Fruit fly (Drosophila melanogaster) whole organism, embryonic: ENCODE results near the gene Vps29.

ENCODE experiments used
- Atf-2 ChIP-seq: fragments of 200-800 bp; sonication (Bioruptor generic); optimal IDR thresholded peaks from 2 replicates; lab custom pipeline; 2016; ENCODE audit warnings: missing biosample characterization, missing genetic modification characterization
- BtbVII ChIP-seq: fragments of 200-800 bp; sonication (Bioruptor generic); optimal IDR thresholded peaks from 3 replicates; lab custom pipeline; 2017; ENCODE audit warnings: missing biosample characterization, mild to moderate bottlenecking, missing genetic modification characterization
- CG10267 ChIP-seq: fragments of 200-800 bp; sonication (Bioruptor generic); optimal IDR thresholded peaks from 2 replicates; lab custom pipeline; 2018; ENCODE audit warnings: missing biosample characterization, mild to moderate bottlenecking, missing genetic modification characterization, moderate library complexity
- CG10321 ChIP-seq: fragments of 200-800 bp; sonication (Bioruptor generic); IDR thresholded peaks from 2 replicates; pipeline ENCODE4 v1.3.6; 2022; ENCODE audit warnings: missing biosample characterization, missing genetic modification characterization
- CG10366 ChIP-seq: fragments of 200-800 bp; sonication (Bioruptor generic); IDR thresholded peaks from 2 replicates; pipeline ENCODE4 v1.3.6; 2022; ENCODE audit warnings: missing biosample characterization, missing genetic modification characterization
- CG11723 ChIP-seq: fragments of 200-800 bp; sonication (Bioruptor generic); optimal IDR thresholded peaks from 2 replicates; lab custom pipeline; 2017; ENCODE audit warnings: missing biosample characterization, mild to moderate bottlenecking, missing genetic modification characterization
- CG13424 ChIP-seq: fragments of 200-800 bp; sonication (Bioruptor generic); optimal IDR thresholded peaks from 2 replicates; lab custom pipeline; 2019; ENCODE audit warnings: missing biosample characterization, mild to moderate bottlenecking, missing genetic modification characterization, moderate library complexity
- CG14667 ChIP-seq: fragments of 200-800 bp; sonication (Bioruptor generic); IDR thresholded peaks from 2 replicates; pipeline ENCODE4 v1.3.6; 2022; ENCODE audit warnings: missing biosample characterization, missing genetic modification characterization
- CG14710 ChIP-seq: fragments of 200-800 bp; sonication (Bioruptor generic); optimal IDR thresholded peaks from 3 replicates; lab custom pipeline; 2019; ENCODE audit warnings: missing biosample characterization, mild to moderate bottlenecking, missing genetic modification characterization, moderate library complexity
- CG14860 ChIP-seq: fragments of 200-800 bp; sonication (Bioruptor generic); IDR thresholded peaks from 3 replicates; pipeline ENCODE4 v1.3.6; 2022; ENCODE audit warnings: missing biosample characterization, missing genetic modification characterization; ENCODE audit not compliant: partially characterized antibody
- CG17802 ChIP-seq: fragments of 200-800 bp; sonication (Bioruptor generic); optimal IDR thresholded peaks from 2 replicates; lab custom pipeline; 2018; ENCODE audit warnings: missing biosample characterization, mild to moderate bottlenecking, missing genetic modification characterization, moderate library complexity
- CG18619 ChIP-seq: fragments of 200-800 bp; sonication (Bioruptor generic); optimal IDR thresholded peaks from 3 replicates; lab custom pipeline; 2017; ENCODE audit warnings: missing biosample characterization, mild to moderate bottlenecking, missing genetic modification characterization
- CG2116 ChIP-seq: fragments of 200-800 bp; sonication (Bioruptor generic); optimal IDR thresholded peaks from 3 replicates; lab custom pipeline; 2018; ENCODE audit warnings: missing biosample characterization, mild to moderate bottlenecking, missing genetic modification characterization
- CG33557 ChIP-seq: fragments of 200-800 bp; sonication (Bioruptor generic); optimal IDR thresholded peaks from 2 replicates; lab custom pipeline; 2019; ENCODE audit warnings: missing biosample characterization, mild to moderate bottlenecking, missing genetic modification characterization, moderate library complexity
- CG3726 ChIP-seq: fragments of 200-800 bp; sonication (Bioruptor generic); IDR thresholded peaks from 3 replicates; pipeline ENCODE4, ENCODE4 v1.3.6; 2022; ENCODE audit warnings: missing biosample characterization, missing genetic modification characterization
- CG4360 ChIP-seq: fragments of 200-800 bp; sonication (Bioruptor generic); IDR thresholded peaks from 2 replicates; pipeline ENCODE4 v1.3.6; 2022; ENCODE audit warnings: missing biosample characterization, missing genetic modification characterization
- CG5245 ChIP-seq: fragments of 200-800 bp; sonication (Bioruptor generic); optimal IDR thresholded peaks from 3 replicates; lab custom pipeline; 2016; ENCODE audit warnings: missing biosample characterization, missing genetic modification characterization
- CG6272 ChIP-seq: fragments of 200-800 bp; sonication (Bioruptor generic); IDR thresholded peaks from 2 replicates; pipeline ENCODE4 v1.3.6; 2022; ENCODE audit warnings: missing biosample characterization, missing genetic modification characterization
- CG6689 ChIP-seq: fragments of 200-800 bp; sonication (Bioruptor generic); IDR thresholded peaks from 2 replicates; pipeline ENCODE4 v1.3.6; 2022; ENCODE audit warnings: missing biosample characterization, missing genetic modification characterization
- CG8359 ChIP-seq: fragments of 200-800 bp; sonication (Bioruptor generic); optimal IDR thresholded peaks from 2 replicates; lab custom pipeline; 2017; ENCODE audit warnings: missing biosample characterization, mild to moderate bottlenecking, missing genetic modification characterization, borderline replicate concordance
- CG8478 ChIP-seq: fragments of >200 bp; optimal IDR thresholded peaks from 2 replicates; lab custom pipeline; 2018
- CG9876 ChIP-seq: fragments of 200-800 bp; sonication (Bioruptor generic); optimal IDR thresholded peaks from 2 replicates; lab custom pipeline; 2016; ENCODE audit warnings: missing biosample characterization, missing genetic modification characterization
- Dad ChIP-seq: fragments of 200-800 bp; sonication (Bioruptor generic); optimal IDR thresholded peaks from 3 replicates; lab custom pipeline; 2016; ENCODE audit warnings: missing biosample characterization, missing genetic modification characterization
- ERR ChIP-seq: fragments of 200-800 bp; sonication (Bioruptor generic); optimal IDR thresholded peaks from 2 replicates; lab custom pipeline; 2016; ENCODE audit warnings: missing biosample characterization, missing genetic modification characterization
- Eip74EF ChIP-seq, 2 experiments: fragments of 200-800 bp in 1 of 2; fragments of >200 bp in 1 of 2; sonication (Bioruptor generic) in 1 of 2; optimal IDR thresholded peaks; 2 replicates each; lab custom pipeline; 2017 to 2019; ENCODE audit warnings: missing biosample characterization in 2 of 2, missing genetic modification characterization in 2 of 2, mild to moderate bottlenecking in 1 of 2, moderate library complexity in 1 of 2
- Gsc ChIP-seq: fragments of 200-800 bp; sonication (Bioruptor generic); IDR thresholded peaks from 2 replicates; pipeline ENCODE4 v1.3.6; 2022; ENCODE audit warnings: missing biosample characterization, missing genetic modification characterization
- H15 ChIP-seq: fragments of 200-800 bp; sonication (Bioruptor generic); IDR thresholded peaks from 3 replicates; pipeline ENCODE4 v1.3.6; 2022; ENCODE audit warnings: missing biosample characterization, missing genetic modification characterization
- Hey ChIP-seq: fragments of 200-800 bp; sonication (Bioruptor generic); optimal IDR thresholded peaks from 3 replicates; lab custom pipeline; 2018; ENCODE audit warnings: missing biosample characterization, mild to moderate bottlenecking, missing genetic modification characterization
- NC2β ChIP-seq: fragments of 200-800 bp; sonication (Bioruptor generic); optimal IDR thresholded peaks from 2 replicates; lab custom pipeline; 2016; ENCODE audit warnings: missing biosample characterization, missing genetic modification characterization
- Nf-YC ChIP-seq: fragments of 200-800 bp; optimal IDR thresholded peaks from 3 replicates; lab custom pipeline; 2019; ENCODE audit warnings: missing biosample characterization, mild to moderate bottlenecking, missing genetic modification characterization, moderate library complexity
- NfI ChIP-seq: fragments of 200-800 bp; sonication (Bioruptor generic); optimal IDR thresholded peaks from 3 replicates; lab custom pipeline; 2018; ENCODE audit warnings: missing biosample characterization, mild to moderate bottlenecking, missing genetic modification characterization, moderate library complexity
- Opbp ChIP-seq: fragments of 200-800 bp; sonication (Bioruptor generic); IDR thresholded peaks from 3 replicates; pipeline ENCODE4 v1.3.6; 2022; ENCODE audit warnings: missing biosample characterization, missing genetic modification characterization; ENCODE audit not compliant: partially characterized antibody
- ab ChIP-seq: fragments of 200-800 bp; sonication (Bioruptor generic); optimal IDR thresholded peaks from 2 replicates; lab custom pipeline; 2016; ENCODE audit warnings: missing biosample characterization, missing genetic modification characterization
- amos ChIP-seq: fragments of 200-800 bp; sonication (Bioruptor generic); IDR thresholded peaks from 2 replicates; pipeline ENCODE4 v1.3.6; 2022; ENCODE audit warnings: missing biosample characterization, missing genetic modification characterization; ENCODE audit not compliant: partially characterized antibody
- danr ChIP-seq: fragments of 200-800 bp; sonication (Bioruptor generic); IDR thresholded peaks from 2 replicates; pipeline ENCODE4 v1.3.6; 2022; ENCODE audit warnings: missing biosample characterization, missing genetic modification characterization
- dpn ChIP-seq, 2 experiments: fragments of 200-800 bp; sonication (Bioruptor generic); optimal IDR thresholded peaks; 3 replicates each; lab custom pipeline; 2016; ENCODE audit warnings: missing biosample characterization in 2 of 2, missing genetic modification characterization in 2 of 2
- gsb-n ChIP-seq: fragments of 200-800 bp; sonication (Bioruptor generic); optimal IDR thresholded peaks from 3 replicates; lab custom pipeline; 2018; ENCODE audit warnings: missing biosample characterization, mild to moderate bottlenecking, missing genetic modification characterization
- hbn ChIP-seq: fragments of 200-800 bp; sonication (Bioruptor generic); IDR thresholded peaks from 2 replicates; pipeline ENCODE4 v1.3.6; 2022; ENCODE audit warnings: missing biosample characterization, missing genetic modification characterization; ENCODE audit not compliant: partially characterized antibody
- inv ChIP-seq: fragments of 200-800 bp; sonication (Bioruptor generic); IDR thresholded peaks from 2 replicates; pipeline ENCODE4 v1.3.6; 2022; ENCODE audit warnings: missing biosample characterization, missing genetic modification characterization; ENCODE audit not compliant: partially characterized antibody
- kay ChIP-seq: fragments of 200-800 bp; sonication (Bioruptor generic); optimal IDR thresholded peaks from 2 replicates; lab custom pipeline; 2016; ENCODE audit warnings: missing biosample characterization, missing genetic modification characterization
- ken ChIP-seq: fragments of 200-800 bp; sonication (Bioruptor generic); IDR thresholded peaks from 3 replicates; pipeline ENCODE4 v1.3.6; 2022; ENCODE audit warnings: missing biosample characterization, missing genetic modification characterization
- mam ChIP-seq: fragments of 200-800 bp; sonication (Bioruptor generic); optimal IDR thresholded peaks from 3 replicates; lab custom pipeline; 2016; ENCODE audit warnings: missing biosample characterization, missing genetic modification characterization
- mirr ChIP-seq: fragments of 200-800 bp; sonication (Bioruptor generic); optimal IDR thresholded peaks from 3 replicates; lab custom pipeline; 2018; ENCODE audit warnings: missing biosample characterization, mild to moderate bottlenecking, missing genetic modification characterization
- shn ChIP-seq: fragments of 200-800 bp; sonication (Bioruptor generic); optimal IDR thresholded peaks from 3 replicates; lab custom pipeline; 2016; ENCODE audit warnings: missing biosample characterization, missing genetic modification characterization
- sima ChIP-seq: fragments of 200-800 bp; sonication (Bioruptor generic); optimal IDR thresholded peaks from 2 replicates; lab custom pipeline; 2016; ENCODE audit warnings: missing biosample characterization, missing genetic modification characterization
- vnd ChIP-seq: fragments of 200-800 bp; sonication (Bioruptor generic); IDR thresholded peaks from 3 replicates; pipeline ENCODE4 v1.3.6; 2022; ENCODE audit warnings: missing biosample characterization, missing genetic modification characterization; ENCODE audit not compliant: partially characterized antibody
- wdn ChIP-seq: fragments of 200-800 bp; sonication (Bioruptor generic); IDR thresholded peaks from 2 replicates; pipeline ENCODE4 v1.3.6; 2022; ENCODE audit warnings: missing biosample characterization, missing genetic modification characterization
- wek ChIP-seq: fragments of 200-800 bp; sonication (Bioruptor generic); optimal IDR thresholded peaks from 3 replicates; lab custom pipeline; 2018; ENCODE audit warnings: missing biosample characterization, mild to moderate bottlenecking, missing genetic modification characterization, moderate library complexity

The Vps29 gene

DNA sequence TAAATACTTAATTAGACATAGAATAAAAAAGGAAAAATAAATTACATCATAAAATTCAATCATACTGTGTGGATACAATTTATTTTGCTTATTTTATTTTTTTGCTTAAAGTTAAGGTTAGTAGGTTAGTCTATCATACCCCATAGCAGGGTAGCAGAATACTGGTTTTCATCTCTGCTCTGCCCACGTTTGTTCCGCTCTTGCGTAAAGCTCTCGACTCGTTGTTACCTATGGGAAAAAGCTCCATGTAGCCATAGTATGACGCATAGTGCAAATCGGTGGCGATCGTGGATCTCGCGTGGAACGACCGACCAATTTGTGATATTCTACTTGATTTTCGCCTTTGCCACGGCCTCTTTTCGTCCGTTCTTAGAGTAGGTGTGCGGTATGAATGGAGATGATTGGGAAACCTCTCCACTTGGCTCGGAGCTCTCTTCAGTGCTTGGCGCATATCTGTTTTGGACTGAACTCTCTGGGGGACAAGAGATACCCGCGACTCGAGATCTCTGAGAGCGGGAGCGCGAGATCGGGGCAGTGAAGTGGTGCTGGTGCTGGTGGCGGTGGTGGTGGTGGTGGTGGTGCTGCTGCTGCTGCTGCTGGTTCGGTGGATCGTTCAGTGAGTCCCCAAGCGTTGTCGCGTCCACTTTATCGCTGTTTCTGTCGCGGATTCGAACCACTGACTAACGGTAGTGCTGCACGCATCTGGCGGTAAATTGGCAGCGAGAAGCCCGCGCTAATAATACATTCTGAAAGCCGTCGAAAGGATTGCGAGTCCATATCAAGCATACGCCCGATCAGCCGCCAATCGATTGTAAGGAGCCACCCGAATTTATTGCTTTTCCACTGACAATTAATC is 35.3 kb downstream of the Vps29 start, which contains the start of gene CG5001 (continued):
- peak; percentile 40; the same call in 1 of the 2 replicates for TF ChIP-seq Gsc (GFP tag; lab: Robert Waterston, UW)
- no peak for TF ChIP-seq hbn (GFP tag; lab: Robert Waterston, UW)
- TF ChIP-seq CG2116 (GFP tag; lab: Kevin White, UChicago): peak; percentile 8
- no peak for TF ChIP-seq CG8359 (GFP tag; lab: Kevin White, UChicago)
- peak; percentile 63 for TF ChIP-seq mirr (GFP tag; lab: Kevin White, UChicago)
- TF ChIP-seq NfI: peak; percentile 79
- no peak for TF ChIP-seq Dad (GFP tag; lab: Kevin White, UChicago)
- peak; percentile 50 for TF ChIP-seq ERR (GFP tag; lab: Kevin White, UChicago)
- TF ChIP-seq CG14860 (GFP tag; lab: Robert Waterston, UW): peak; percentile 23; the same call in 1 of the 3 replicates
- TF ChIP-seq CG17802: peak; percentile 42
- 0 out of 2 replicates have a peak, but pooled peaks have one; percentile 46 for TF ChIP-seq CG10321 (GFP tag; lab: Robert Waterston, UW)
- TF ChIP-seq sima (GFP tag; lab: Kevin White, UChicago): peak; percentile 7
- peak; percentile 53 for TF ChIP-seq shn (GFP tag; lab: Kevin White, UChicago)
- TF ChIP-seq NC2β (GFP tag; lab: Kevin White, UChicago): peak; percentile 60
- peak; percentile 40; the same call in 1 of the 2 replicates for TF ChIP-seq amos (GFP tag; lab: Robert Waterston, UW)
- peak; percentile 89 for TF ChIP-seq CG6689
- TF ChIP-seq CG9876 (GFP tag; lab: Kevin White, UChicago): peak; percentile 19
- TF ChIP-seq CG14667: peak; percentile 78
- no peak for TF ChIP-seq Opbp (GFP tag; lab: Robert Waterston, UW)
- peak in 1 of 2 experiments; percentile 85 for TF ChIP-seq Eip74EF (GFP tag; optimal IDR thresholded peaks at IDR 0.05; lab: Kevin White, UChicago)
- TF ChIP-seq CG10267 (tag; lab: Kevin White, UChicago): peak; percentile 81
- peak; percentile 83 for TF ChIP-seq BtbVII
- TF ChIP-seq gsb-n (tag; lab: Kevin White, UChicago): peak; percentile 88
- peak; percentile 63; the same call in 1 of the 3 replicates for TF ChIP-seq ken (GFP tag; lab: Robert Waterston, UW)
- peak; percentile 84 for TF ChIP-seq CG10366 (GFP tag; lab: Robert Waterston, UW)
- TF ChIP-seq CG11723 (GFP tag; lab: Kevin White, UChicago): no peak
- TF ChIP-seq CG33557 (GFP tag; lab: Kevin White, UChicago): peak; percentile 16
- peak; percentile 76 for TF ChIP-seq CG14710 (tag; lab: Kevin White, UChicago)
- TF ChIP-seq kay (GFP tag; lab: Kevin White, UChicago): peak; percentile 93
- peak; percentile 77 to 86 for TF ChIP-seq dpn (GFP tag; optimal IDR thresholded peaks at IDR 0.05; lab: Kevin White, UChicago)
- peak; percentile 64 for TF ChIP-seq CG18619 (GFP tag; lab: Kevin White, UChicago)
- TF ChIP-seq mam (GFP tag; lab: Kevin White, UChicago): peak; percentile 66
- TF ChIP-seq danr: peak; percentile 63; the same call in 1 of the 2 replicates
- peak; percentile 24; the same call in 1 of the 2 replicates for TF ChIP-seq inv
- TF ChIP-seq CG8478: no peak
- peak; percentile 83 for TF ChIP-seq H15
- TF ChIP-seq wdn: peak; percentile 43
- TF ChIP-seq CG4360 (GFP tag; lab: Robert Waterston, UW): no peak
- no peak for TF ChIP-seq wek
- peak; percentile 90 for TF ChIP-seq CG13424
- TF ChIP-seq Atf-2: peak; percentile 54
- no peak for TF ChIP-seq ab
- peak; percentile 82 for TF ChIP-seq Nf-YC (tag; lab: Kevin White, UChicago)
- TF ChIP-seq CG3726 (GFP tag; lab: Robert Waterston, UW): peak; percentile 64; the same call in 2 of the 3 replicates
- no peak for TF ChIP-seq Hey (tag; lab: Kevin White, UChicago)
- peak; percentile 82 for TF ChIP-seq CG5245 (GFP tag; lab: Kevin White, UChicago)
- TF ChIP-seq vnd (GFP tag; lab: Robert Waterston, UW): no peak
- peak; percentile 65 for TF ChIP-seq CG6272
